Fruit fly (Drosophila melanogaster): ENCODE results near the gene sgl.

Gene sgl

dm6 chr3L:7013568-7014305, 49.2 kb upstream of the sgl start (continued):
- no peak for TF ChIP-seq CG8290 (GFP tag; optimal IDR thresholded peaks at IDR 0.05)
- TF ChIP-seq CG8290 (tag; optimal IDR thresholded peaks at IDR 0.05), result peak in 1 of 2 experiments; percentile 18
- no peak for TF ChIP-seq wor (GFP tag; IDR thresholded peaks at IDR 0.05)
- TF ChIP-seq pzg (GFP tag; optimal IDR thresholded peaks at IDR 0.05), result no peak
- TF ChIP-seq CG11695 (GFP tag; IDR thresholded peaks at IDR 0.05), result peak; percentile 56; the same call in 1 of the 3 replicates
- 0 out of 3 replicates have a peak, but pooled peaks have one; percentile 9 for TF ChIP-seq Aef1 (GFP tag; IDR thresholded peaks at IDR 0.05)
- TF ChIP-seq CG31365 (tag; optimal IDR thresholded peaks at IDR 0.05), result no peak
- TF ChIP-seq YL-1 (GFP tag; optimal IDR thresholded peaks at IDR 0.05), result no peak
- no peak for TF ChIP-seq CG34376 (GFP tag; optimal IDR thresholded peaks at IDR 0.05)
- no peak for TF ChIP-seq odd (GFP tag; optimal IDR thresholded peaks at IDR 0.05)
- TF ChIP-seq CG12942 (GFP tag; optimal IDR thresholded peaks at IDR 0.05), result no peak
- TF ChIP-seq pnt (GFP tag; optimal IDR thresholded peaks at IDR 0.05), result no peak
- peak in 1 of 2 experiments; percentile 58 for TF ChIP-seq dpn (GFP tag; optimal IDR thresholded peaks at IDR 0.05)
- no peak for TF ChIP-seq CG2129 (GFP tag; IDR thresholded peaks at IDR 0.05; ENCODE audit: partially characterized antibody)
- peak; percentile 59 for TF ChIP-seq CG10366 (GFP tag; IDR thresholded peaks at IDR 0.05)
- no peak for TF ChIP-seq CG12104 (GFP tag; optimal IDR thresholded peaks at IDR 0.05)
- TF ChIP-seq CG18619 (GFP tag; optimal IDR thresholded peaks at IDR 0.05), result no peak
- TF ChIP-seq Optix (GFP tag; IDR thresholded peaks at IDR 0.05), result no peak
- peak; percentile 49; the same call in 1 of the 2 replicates for TF ChIP-seq bbx (GFP tag; IDR thresholded peaks at IDR 0.05; ENCODE audit: partially characterized antibody)
- no peak for TF ChIP-seq CG1832 (GFP tag; optimal IDR thresholded peaks at IDR 0.05)
- no peak for TF ChIP-seq CG17612 (GFP tag; IDR thresholded peaks at IDR 0.05)
- TF ChIP-seq danr (GFP tag; IDR thresholded peaks at IDR 0.05), result no peak
- TF ChIP-seq gfzf (GFP tag; optimal IDR thresholded peaks at IDR 0.05), result no peak
- no peak for TF ChIP-seq wdn (GFP tag; IDR thresholded peaks at IDR 0.05)
- no peak for TF ChIP-seq CG4617 (GFP tag; optimal IDR thresholded peaks at IDR 0.05; ENCODE audit: borderline replicate concordance)
- TF ChIP-seq CHES-1-like (GFP tag; optimal IDR thresholded peaks at IDR 0.05), result no peak
- peak; percentile 29; the same call in 1 of the 2 replicates for TF ChIP-seq Xrp1 (GFP tag; IDR thresholded peaks at IDR 0.05)
- TF ChIP-seq CG4854 (GFP tag; optimal IDR thresholded peaks at IDR 0.05), result no peak
- TF ChIP-seq bigmax (GFP tag; optimal IDR thresholded peaks at IDR 0.05), result no peak
- no peak for TF ChIP-seq CG33557 (GFP tag; optimal IDR thresholded peaks at IDR 0.05)
- no peak for TF ChIP-seq BEAF-32 (GFP tag; optimal IDR thresholded peaks at IDR 0.05)
- no peak for TF ChIP-seq Fer2 (tag; optimal IDR thresholded peaks at IDR 0.05)
- TF ChIP-seq Lhr (GFP tag; optimal IDR thresholded peaks at IDR 0.05), result no peak
- no peak for TF ChIP-seq CG2116 (GFP tag; optimal IDR thresholded peaks at IDR 0.05)
- TF ChIP-seq tna (GFP tag; IDR thresholded peaks at IDR 0.05; ENCODE audit: partially characterized antibody), result no peak; the same call in 1 of the 2 replicates
- TF ChIP-seq sug (tag; optimal IDR thresholded peaks at IDR 0.05), result peak; percentile 85
- no peak for TF ChIP-seq emc (GFP tag; optimal IDR thresholded peaks at IDR 0.05)
- no peak for TF ChIP-seq slou (GFP tag; optimal IDR thresholded peaks at IDR 0.05)
- peak; percentile 63; the same call in 1 of the 2 replicates for TF ChIP-seq CG7372 (GFP tag; IDR thresholded peaks at IDR 0.05)
- no peak for TF ChIP-seq gsb-n (tag; optimal IDR thresholded peaks at IDR 0.05)
- TF ChIP-seq CG12236 (GFP tag; optimal IDR thresholded peaks at IDR 0.05), result no peak
- peak; percentile 35; the same call in 1 of the 2 replicates for TF ChIP-seq CG14014 (GFP tag; IDR thresholded peaks at IDR 0.05)
- TF ChIP-seq CG1792 (GFP tag; optimal IDR thresholded peaks at IDR 0.05), result no peak
- TF ChIP-seq Ravus (GFP tag; IDR thresholded peaks at IDR 0.05), result no peak
- no peak for TF ChIP-seq corto (GFP tag; optimal IDR thresholded peaks at IDR 0.05)
- no peak for TF ChIP-seq CG13123 (GFP tag; optimal IDR thresholded peaks at IDR 0.05)
- no peak for TF ChIP-seq stwl (tag; optimal IDR thresholded peaks at IDR 0.05)
- TF ChIP-seq CG6791 (GFP tag; IDR thresholded peaks at IDR 0.05; ENCODE audit: partially characterized antibody), result no peak
- no peak for TF ChIP-seq Dip2 (GFP tag; IDR thresholded peaks at IDR 0.05)
- no peak for TF ChIP-seq CG31388 (GFP tag; optimal IDR thresholded peaks at IDR 0.05)

Data from whole organism, embryonic.